Fruit fly (Drosophila melanogaster) whole organism, prepupa: ENCODE measurements around the gene Hsp70Aa.
A peak's percentile ranks its signal among the peaks of the same experiment; 100 is the strongest.

Experiments used
- CG10631 ChIP-seq: fragments of 200-800 bp; sonication (Bioruptor generic); optimal IDR thresholded peaks from 2 replicates; lab custom pipeline; 2016; ENCODE audit warnings: missing biosample characterization, missing genetic modification characterization
- CG10669 ChIP-seq: fragments of 200-800 bp; sonication (Bioruptor generic); optimal IDR thresholded peaks from 3 replicates; lab custom pipeline; 2018; ENCODE audit warnings: missing biosample characterization, mild to moderate bottlenecking, missing genetic modification characterization, moderate library complexity
- CG11294 ChIP-seq: fragments of 200-800 bp; sonication (Bioruptor generic); IDR thresholded peaks from 2 replicates; pipeline ENCODE4 v1.3.6; 2022; ENCODE audit warnings: missing biosample characterization, missing genetic modification characterization
- CG11902 ChIP-seq: fragments of 200-800 bp; sonication (Bioruptor generic); optimal IDR thresholded peaks from 3 replicates; lab custom pipeline; 2016; ENCODE audit warnings: missing biosample characterization, missing genetic modification characterization
- CG15336 ChIP-seq: fragments of 200-800 bp; sonication (Bioruptor generic); IDR thresholded peaks from 2 replicates; pipeline ENCODE4 v1.3.6; 2022; ENCODE audit warnings: missing biosample characterization, missing genetic modification characterization
- CG1621 ChIP-seq: fragments of 200-800 bp; sonication (Bioruptor generic); optimal IDR thresholded peaks from 3 replicates; lab custom pipeline; 2018; ENCODE audit warnings: missing biosample characterization, mild to moderate bottlenecking, missing genetic modification characterization
- CG31627 ChIP-seq: fragments of 200-800 bp; sonication (Bioruptor generic); optimal IDR thresholded peaks from 3 replicates; lab custom pipeline; 2016; ENCODE audit warnings: missing biosample characterization, missing genetic modification characterization
- CG32006 ChIP-seq: fragments of 200-800 bp; sonication (Bioruptor generic); optimal IDR thresholded peaks from 3 replicates; lab custom pipeline; 2017; ENCODE audit warnings: missing biosample characterization, mild to moderate bottlenecking, missing genetic modification characterization
- CG34406 ChIP-seq: fragments of 200-800 bp; sonication (Bioruptor generic); optimal IDR thresholded peaks from 3 replicates; lab custom pipeline; 2016; ENCODE audit warnings: missing biosample characterization, missing genetic modification characterization
- CG3919 ChIP-seq: fragments of 200-800 bp; sonication (Bioruptor generic); optimal IDR thresholded peaks from 3 replicates; lab custom pipeline; 2016; ENCODE audit warnings: missing biosample characterization, missing genetic modification characterization
- CG4318 ChIP-seq: fragments of 200-800 bp; sonication (Bioruptor generic); optimal IDR thresholded peaks from 3 replicates; lab custom pipeline; 2017; ENCODE audit warnings: missing biosample characterization, mild to moderate bottlenecking, missing genetic modification characterization
- CG6792 ChIP-seq: fragments of 200-800 bp; sonication (Bioruptor generic); optimal IDR thresholded peaks from 3 replicates; lab custom pipeline; 2016; ENCODE audit warnings: missing biosample characterization, missing genetic modification characterization
- CG6808 ChIP-seq: fragments of 200-800 bp; sonication (Bioruptor generic); optimal IDR thresholded peaks from 3 replicates; lab custom pipeline; 2017; ENCODE audit warnings: missing biosample characterization, missing genetic modification characterization, mild to moderate bottlenecking, moderate library complexity, missing genetic modification reagents
- CG6854 ChIP-seq: fragments of 200-800 bp; sonication (Bioruptor generic); optimal IDR thresholded peaks from 2 replicates; lab custom pipeline; 2017; ENCODE audit warnings: missing biosample characterization, mild to moderate bottlenecking, missing genetic modification characterization
- CG7368 ChIP-seq: fragments of 200-800 bp; sonication (Bioruptor generic); optimal IDR thresholded peaks from 3 replicates; lab custom pipeline; 2016; ENCODE audit warnings: missing biosample characterization, missing genetic modification characterization
- CG8119 ChIP-seq: fragments of 200-800 bp; sonication (Bioruptor generic); IDR thresholded peaks from 3 replicates; pipeline ENCODE4 v1.3.6; 2022; ENCODE audit warnings: missing biosample characterization, missing genetic modification characterization
- CG8632 ChIP-seq: fragments of 200-800 bp; sonication (Bioruptor generic); optimal IDR thresholded peaks from 3 replicates; lab custom pipeline; 2016; ENCODE audit warnings: missing biosample characterization, missing genetic modification characterization
- CG9139 ChIP-seq: fragments of 200-800 bp; sonication (Bioruptor generic); optimal IDR thresholded peaks from 3 replicates; lab custom pipeline; 2017; ENCODE audit warnings: missing biosample characterization, mild to moderate bottlenecking, missing genetic modification characterization
- Eip75B ChIP-seq: fragments of 200-800 bp; sonication (Bioruptor generic); optimal IDR thresholded peaks from 3 replicates; lab custom pipeline; 2016; ENCODE audit warnings: missing biosample characterization, missing genetic modification characterization
- Eip78C ChIP-seq: fragments of 200-800 bp; sonication (Bioruptor generic); peaks from one replicate; lab custom pipeline; 2016; ENCODE audit warnings: missing biosample characterization, missing genetic modification characterization
- Eip93F ChIP-seq: fragments of 200-800 bp; sonication (Bioruptor generic); optimal IDR thresholded peaks from 2 replicates; lab custom pipeline; 2016; ENCODE audit warnings: missing biosample characterization, mild to moderate bottlenecking, missing genetic modification characterization
- Ets21C ChIP-seq: fragments of 200-800 bp; sonication (Bioruptor generic); optimal IDR thresholded peaks from 3 replicates; lab custom pipeline; 2016; ENCODE audit warnings: missing biosample characterization, missing genetic modification characterization
- Gug ChIP-seq: fragments of 200-800 bp; sonication (Bioruptor generic); IDR thresholded peaks from 2 replicates; pipeline ENCODE4 v1.3.6; 2022; ENCODE audit warnings: missing biosample characterization, missing genetic modification characterization
- Hr38 ChIP-seq: sonication (Bioruptor generic); optimal IDR thresholded peaks from 2 replicates; lab custom pipeline; 2016; ENCODE audit warnings: missing biosample characterization, missing genetic modification characterization
- Hr4 ChIP-seq: fragments of 200-800 bp; sonication (Bioruptor generic); optimal IDR thresholded peaks from 3 replicates; lab custom pipeline; 2016; ENCODE audit warnings: missing biosample characterization, missing genetic modification characterization
- Met ChIP-seq: fragments of 200-800 bp; sonication (Bioruptor generic); optimal IDR thresholded peaks from 3 replicates; lab custom pipeline; 2016; ENCODE audit warnings: missing biosample characterization, missing genetic modification characterization
- OdsH ChIP-seq: fragments of 200-800 bp; sonication (Bioruptor generic); optimal IDR thresholded peaks from 3 replicates; lab custom pipeline; 2016; ENCODE audit warnings: missing biosample characterization, missing genetic modification characterization
- Smox ChIP-seq: fragments of 200-800 bp; sonication (Bioruptor generic); optimal IDR thresholded peaks from 3 replicates; lab custom pipeline; 2016; ENCODE audit warnings: missing biosample characterization, missing genetic modification characterization
- Sox102F ChIP-seq: fragments of 200-800 bp; sonication (Bioruptor generic); optimal IDR thresholded peaks from 2 replicates; lab custom pipeline; 2016; ENCODE audit warnings: missing biosample characterization, mild to moderate bottlenecking, missing genetic modification characterization
- Sox14 ChIP-seq: fragments of 200-800 bp; sonication (Bioruptor generic); optimal IDR thresholded peaks from 3 replicates; lab custom pipeline; 2016; ENCODE audit warnings: missing biosample characterization, missing genetic modification characterization
- Sox15 ChIP-seq: fragments of 200-800 bp; sonication (Bioruptor generic); optimal IDR thresholded peaks from 3 replicates; lab custom pipeline; 2016; ENCODE audit warnings: missing biosample characterization, missing genetic modification characterization
- achi ChIP-seq: fragments of 200-800 bp; sonication (Bioruptor generic); optimal IDR thresholded peaks from 3 replicates; lab custom pipeline; 2016; ENCODE audit warnings: missing biosample characterization, missing genetic modification characterization
- acj6 ChIP-seq: fragments of 200-800 bp; sonication (Bioruptor generic); optimal IDR thresholded peaks from 3 replicates; lab custom pipeline; 2016; ENCODE audit warnings: missing biosample characterization, missing genetic modification characterization
- dac ChIP-seq: fragments of 200-800 bp; sonication (Bioruptor generic); optimal IDR thresholded peaks from 2 replicates; lab custom pipeline; 2017; ENCODE audit warnings: missing biosample characterization, mild to moderate bottlenecking, missing genetic modification characterization
- dsx ChIP-seq: fragments of 200-800 bp; optimal IDR thresholded peaks from 3 replicates; lab custom pipeline; 2019; ENCODE audit warnings: missing biosample characterization, mild to moderate bottlenecking, missing genetic modification characterization, moderate library complexity; ENCODE audit not compliant: poor library complexity, severe bottlenecking
- esn ChIP-seq: fragments of 200-800 bp; sonication (Bioruptor generic); optimal IDR thresholded peaks from 2 replicates; lab custom pipeline; 2016; ENCODE audit warnings: missing biosample characterization, mild to moderate bottlenecking, missing genetic modification characterization, moderate library complexity
- fd59A ChIP-seq: fragments of 200-800 bp; sonication (Bioruptor generic); optimal IDR thresholded peaks from 2 replicates; lab custom pipeline; 2017; ENCODE audit warnings: missing biosample characterization, mild to moderate bottlenecking, missing genetic modification characterization, missing genetic modification reagents
- fkh ChIP-seq: fragments of 200-800 bp; sonication (Bioruptor generic); optimal IDR thresholded peaks from 3 replicates; lab custom pipeline; 2017; ENCODE audit warnings: missing biosample characterization, mild to moderate bottlenecking, missing genetic modification characterization, moderate library complexity
- lz ChIP-seq: fragments of 200-800 bp; sonication (Bioruptor generic); optimal IDR thresholded peaks from 3 replicates; lab custom pipeline; 2016; ENCODE audit warnings: missing biosample characterization, missing genetic modification characterization
- net ChIP-seq: fragments of 200-800 bp; sonication (Bioruptor generic); optimal IDR thresholded peaks from 3 replicates; lab custom pipeline; 2016; ENCODE audit warnings: missing biosample characterization, missing genetic modification characterization
- pdm3 ChIP-seq: fragments of 200-800 bp; sonication (Bioruptor generic); optimal IDR thresholded peaks from 3 replicates; lab custom pipeline; 2016; ENCODE audit warnings: missing biosample characterization, missing genetic modification characterization
- salr ChIP-seq, 2 experiments: fragments of 200-800 bp; sonication (Bioruptor generic); optimal IDR thresholded peaks; 3 replicates each; lab custom pipeline; 2016 to 2018; ENCODE audit warnings: missing biosample characterization in 2 of 2, missing genetic modification characterization in 2 of 2, mild to moderate bottlenecking in 1 of 2
- ss ChIP-seq, 2 experiments: fragments of 200-800 bp; sonication (Bioruptor generic); optimal IDR thresholded peaks; 2 replicates in 1 of 2; 3 replicates in 1 of 2; lab custom pipeline; 2017 to 2018; ENCODE audit warnings: mild to moderate bottlenecking in 2 of 2, missing biosample characterization in 2 of 2, missing genetic modification characterization in 2 of 2, moderate library complexity in 1 of 2
- svp ChIP-seq: fragments of 200-800 bp; sonication (Bioruptor generic); peaks from one replicate; lab custom pipeline; 2016; ENCODE audit warnings: missing biosample characterization, missing genetic modification characterization
- vri ChIP-seq: fragments of 200-800 bp; sonication (Bioruptor generic); optimal IDR thresholded peaks from 3 replicates; lab custom pipeline; 2016; ENCODE audit warnings: missing biosample characterization, mild to moderate bottlenecking, missing genetic modification characterization

The Hsp70Aa gene

dm6 chr3R:11974631-11975030 is 18.3 kb upstream of the Hsp70Aa start, which contains the start of gene Tango9 (continued):
- peak; percentile 24 for TF ChIP-seq dsx (GFP tag; lab: Kevin White, UChicago)
- no peak for TF ChIP-seq fd59A
- no peak for TF ChIP-seq dac (GFP tag; lab: Kevin White, UChicago)
- peak; percentile 29 for TF ChIP-seq vri (GFP tag; lab: Kevin White, UChicago)
- no peak for TF ChIP-seq Eip93F
- TF ChIP-seq Sox15 (GFP tag; lab: Kevin White, UChicago): no peak
- peak; percentile 59 for TF ChIP-seq CG31627 (GFP tag; lab: Kevin White, UChicago)
- TF ChIP-seq Smox: no peak
- peak; percentile 76 for TF ChIP-seq Eip78C (GFP tag; lab: Kevin White, UChicago)
- TF ChIP-seq CG11902 (GFP tag; lab: Kevin White, UChicago): peak; percentile 45
- TF ChIP-seq CG32006 (GFP tag; lab: Kevin White, UChicago): no peak
- peak; percentile 9 to 47 for TF ChIP-seq ss (GFP tag; optimal IDR thresholded peaks at IDR 0.05; lab: Kevin White, UChicago)
- peak; percentile 43 for TF ChIP-seq Eip75B (GFP tag; lab: Kevin White, UChicago)
- TF ChIP-seq OdsH: peak; percentile 4
- 0 out of 2 replicates have a peak, but pooled peaks have one; percentile 25 for TF ChIP-seq CG15336 (GFP tag; lab: Robert Waterston, UW)
- no peak for TF ChIP-seq CG8119 (GFP tag; lab: Robert Waterston, UW)
- peak; percentile 33 for TF ChIP-seq net (GFP tag; lab: Kevin White, UChicago)
- TF ChIP-seq Hr4 (GFP tag; lab: Kevin White, UChicago): peak; percentile 6

DNA sequence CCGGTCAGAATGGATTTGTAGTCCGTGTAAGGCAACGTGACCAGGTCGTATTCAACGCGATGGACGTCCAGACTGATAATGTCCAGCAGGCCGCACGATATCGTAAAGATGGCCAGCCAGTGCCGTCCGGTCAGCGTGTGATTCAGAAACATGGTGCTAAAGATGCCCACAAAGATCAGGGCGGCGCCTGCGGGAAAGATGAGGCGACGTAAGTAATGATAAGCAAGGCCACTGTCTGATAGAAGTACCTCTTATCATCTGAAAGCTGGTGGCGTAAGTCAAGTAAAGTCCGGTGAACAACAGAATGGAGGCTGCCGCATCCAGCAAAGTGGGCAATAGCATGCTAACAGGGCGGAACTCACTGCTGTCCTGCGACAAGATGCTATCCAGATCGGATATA is 17.5 kb upstream of the Hsp70Aa start:
- TF ChIP-seq svp (peak; percentile 97), Sox15 (GFP tag; lab: Kevin White, UChicago) (no peak)

DNA sequence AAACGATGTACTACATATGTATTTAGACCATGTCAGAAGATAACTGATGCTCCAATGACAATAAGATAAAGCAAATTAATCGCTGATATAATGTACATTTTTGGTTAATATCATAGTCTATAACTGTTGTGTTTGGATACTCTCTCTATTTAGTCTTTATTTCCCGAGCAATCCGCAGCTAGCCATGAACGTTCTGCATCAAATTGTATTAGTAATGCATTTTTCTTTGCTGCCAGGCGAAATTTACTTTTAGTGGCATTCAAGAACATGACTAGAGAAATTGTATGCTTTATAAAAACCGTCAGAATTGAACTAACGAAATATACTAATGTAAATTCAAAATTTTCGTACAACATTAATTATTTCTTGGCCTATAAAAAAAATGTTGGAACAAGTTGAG is 15.1 kb upstream of the Hsp70Aa start, which contains the start of gene GC2:
Gene GC2 (plus strand): TSS at position 301 of the 400 bp plus-strand sequence.
- TF ChIP-seq CG3919 (GFP tag; lab: Kevin White, UChicago) (no peak), OdsH (no peak), Eip78C (GFP tag; lab: Kevin White, UChicago) (no peak), achi (no peak), CG4318 (GFP tag; lab: Kevin White, UChicago) (no peak), CG11294 (GFP tag; lab: Robert Waterston, UW) (no peak), fkh (GFP tag; lab: Kevin White, UChicago) (no peak), CG6854 (GFP tag; lab: Kevin White, UChicago) (no peak), fd59A (no peak), Ets21C (GFP tag; lab: Kevin White, UChicago) (no peak), CG6808 (GFP tag; lab: Kevin White, UChicago) (no peak), esn (GFP tag; lab: Kevin White, UChicago) (no peak), Sox102F (GFP tag; lab: Kevin White, UChicago) (no peak), svp (no peak), CG1621 (tag; lab: Kevin White, UChicago) (no peak), CG9139 (no peak), salr (GFP tag; optimal IDR thresholded peaks at IDR 0.05; lab: Kevin White, UChicago) (no peak), lz (GFP tag; lab: Kevin White, UChicago) (no peak), pdm3 (GFP tag; lab: Kevin White, UChicago) (no peak), Smox (no peak)

DNA sequence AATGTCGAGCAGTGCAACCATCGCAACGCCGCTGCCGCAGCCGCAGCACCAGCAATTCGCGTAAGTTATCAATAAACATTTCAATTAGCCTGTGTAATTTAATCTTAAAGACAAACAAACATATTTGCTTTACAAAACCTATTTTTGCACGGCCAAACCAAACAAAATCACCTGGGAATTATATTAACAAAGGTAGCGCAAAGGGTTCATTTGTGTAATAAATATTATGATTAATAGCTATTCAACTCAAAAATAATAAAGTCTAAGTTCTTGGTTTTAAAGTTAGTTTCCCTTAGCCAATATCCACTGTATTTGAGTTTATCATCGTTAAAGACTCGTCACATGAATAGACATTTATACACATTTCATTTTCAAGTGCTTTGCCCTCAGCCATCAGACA is 12.9 kb upstream of the Hsp70Aa start:
- TF ChIP-seq CG32006 (GFP tag; lab: Kevin White, UChicago) (peak; percentile 73), OdsH (peak; percentile 49), CG6792 (GFP tag; lab: Kevin White, UChicago) (no peak), Sox14 (GFP tag; lab: Kevin White, UChicago) (peak; percentile 35), achi (peak; percentile 36), CG7368 (GFP tag; lab: Kevin White, UChicago) (no peak), Met (peak; percentile 15), pdm3 (GFP tag; lab: Kevin White, UChicago) (no peak), CG3919 (GFP tag; lab: Kevin White, UChicago) (peak; percentile 8), Gug (GFP tag; lab: Robert Waterston, UW) (peak; percentile 45; the same call in 1 of the 2 replicates), CG10669 (GFP tag; lab: Kevin White, UChicago) (peak; percentile 9), acj6 (GFP tag; lab: Kevin White, UChicago) (peak; percentile 44), dac (GFP tag; lab: Kevin White, UChicago) (no peak), Hr4 (GFP tag; lab: Kevin White, UChicago) (peak; percentile 64), CG11902 (GFP tag; lab: Kevin White, UChicago) (no peak), net (GFP tag; lab: Kevin White, UChicago) (peak; percentile 36), CG8632 (GFP tag; lab: Kevin White, UChicago) (no peak), CG15336 (GFP tag; lab: Robert Waterston, UW) (peak; percentile 77), CG10631 (GFP tag; lab: Kevin White, UChicago) (peak; percentile 12), CG34406 (GFP tag; lab: Kevin White, UChicago) (no peak), svp (peak; percentile 47), vri (GFP tag; lab: Kevin White, UChicago) (no peak), Hr38 (GFP tag; lab: Kevin White, UChicago) (no peak), Eip78C (GFP tag; lab: Kevin White, UChicago) (peak; percentile 73)
